Worm (Caenorhabditis elegans) whole organism, midembryonic: ENCODE results near the gene nspc-19.

Source experiments
- flt-1 ChIP-seq: fragments of 200-800 bp; sonication (Bioruptor generic); IDR thresholded peaks from 2 replicates; pipeline ENCODE4 v1.3.6; 2022; ENCODE audit warnings: missing genetic modification characterization, missing compliant biosample characterization
- klf-2 ChIP-seq: fragments of 200-800 bp; sonication (Bioruptor generic); conservative IDR thresholded peaks from 2 replicates; pipeline ENCODE4 v1.3.6; 2022; ENCODE audit warnings: missing genetic modification reagents, missing genetic modification characterization, missing compliant biosample characterization
- ref-1 ChIP-seq: fragments of 200-800 bp; sonication (Bioruptor generic); conservative IDR thresholded peaks from 2 replicates; pipeline ENCODE4 v1.3.6; 2022; ENCODE audit warnings: missing genetic modification reagents, missing genetic modification characterization, missing compliant biosample characterization
- ztf-23 ChIP-seq: fragments of 200-800 bp; sonication (Bioruptor generic); IDR thresholded peaks from 2 replicates; pipeline ENCODE4 v1.3.6; 2022; ENCODE audit warnings: missing genetic modification reagents, missing genetic modification characterization, missing compliant biosample characterization
- ztf-29 ChIP-seq: fragments of 200-800 bp; sonication (Bioruptor generic); IDR thresholded peaks from 2 replicates; pipeline ENCODE4 v1.3.6; 2022; ENCODE audit warnings: missing genetic modification reagents, missing genetic modification characterization, missing compliant biosample characterization

DNA sequence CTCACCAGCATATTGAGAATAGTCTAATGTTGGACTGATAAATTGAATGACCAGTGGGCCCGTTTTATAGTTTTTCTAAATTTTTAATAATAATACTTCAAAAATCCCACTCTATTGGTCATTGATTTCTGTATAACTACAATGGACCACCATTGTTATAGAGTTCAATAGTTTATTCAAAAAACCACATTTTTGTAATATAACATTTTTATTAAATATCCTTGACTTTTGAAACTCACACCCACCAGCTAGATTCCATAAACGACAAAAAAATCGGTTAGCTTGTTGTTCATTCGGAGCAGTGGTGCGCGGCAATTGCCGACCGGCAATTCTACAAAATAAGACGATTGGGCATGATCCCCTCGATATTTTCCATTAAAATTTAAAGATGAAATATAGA, 940 bp upstream of the nspc-19 start, which contains the start of gene nspc-18:
- TF ChIP-seq klf-2 (GFP tag; lab: Robert Waterston, UW) (no peak), ztf-23 (GFP tag; lab: Robert Waterston, UW) (no peak), ref-1 (GFP tag; lab: Robert Waterston, UW) (no peak), flt-1 (no peak), ztf-29 (GFP tag; lab: Robert Waterston, UW) (no peak)
